Worm (Caenorhabditis elegans) whole organism, mixed stage, embryonic: ENCODE results near the gene srr-8.

Experiments used
- bed-3 ChIP-seq: fragments of 200-800 bp; sonication (Bioruptor generic); optimal IDR thresholded peaks from 3 replicates; lab custom pipeline; 2018; ENCODE audit warnings: mild to moderate bottlenecking, missing genetic modification characterization, moderate library complexity, missing compliant biosample characterization
- blmp-1 ChIP-seq: fragments of 150-350 bp; optimal IDR thresholded peaks from 2 replicates; lab custom pipeline; 2014; ENCODE audit warnings: missing biosample characterization, missing genetic modification characterization
- ceh-43 ChIP-seq: fragments of 200-800 bp; sonication (Bioruptor generic); optimal IDR thresholded peaks from 2 replicates; lab custom pipeline; 2018; ENCODE audit warnings: mild to moderate bottlenecking, missing genetic modification characterization, moderate library complexity, missing compliant biosample characterization
- ces-1 ChIP-seq: fragments of 150-350 bp; optimal IDR thresholded peaks from 2 replicates; lab custom pipeline; 2014; ENCODE audit warnings: missing biosample characterization, missing genetic modification reagents, missing genetic modification characterization
- cnd-1 ChIP-seq: fragments of 200-800 bp; sonication (Bioruptor generic); optimal IDR thresholded peaks from 2 replicates; lab custom pipeline; 2018; ENCODE audit warnings: mild to moderate bottlenecking, missing genetic modification characterization, missing compliant biosample characterization
- drap-1 ChIP-seq: fragments of 200-800 bp; sonication (Bioruptor generic); optimal IDR thresholded peaks from 3 replicates; lab custom pipeline; 2018; ENCODE audit warnings: mild to moderate bottlenecking, missing genetic modification characterization, missing compliant biosample characterization
- elt-1 ChIP-seq: sonication (generic microtip); optimal IDR thresholded peaks from 2 replicates; lab custom pipeline; 2017; ENCODE audit warnings: missing genetic modification characterization, mild to moderate bottlenecking, missing compliant biosample characterization, antibody characterized with exemption, moderate library complexity, borderline replicate concordance; ENCODE audit not compliant: insufficient read depth
- elt-3 ChIP-seq: fragments of 150-350 bp; optimal IDR thresholded peaks from 2 replicates; lab custom pipeline; 2014; ENCODE audit warnings: missing biosample characterization, missing genetic modification characterization
- flh-1 ChIP-seq: fragments of 200-800 bp; sonication (Bioruptor generic); optimal IDR thresholded peaks from 2 replicates; lab custom pipeline; 2018; ENCODE audit warnings: mild to moderate bottlenecking, missing genetic modification characterization, moderate library complexity, missing compliant biosample characterization
- ham-2 ChIP-seq: fragments of 200-800 bp; sonication (Bioruptor generic); optimal IDR thresholded peaks from 2 replicates; lab custom pipeline; 2018; ENCODE audit warnings: mild to moderate bottlenecking, missing genetic modification characterization, missing compliant biosample characterization
- hlh-1 ChIP-seq: fragments of 150-350 bp; optimal IDR thresholded peaks from 2 replicates; lab custom pipeline; 2014; ENCODE audit warnings: missing biosample characterization, missing genetic modification reagents, missing genetic modification characterization
- lin-13 ChIP-seq: fragments of 150-350 bp; optimal IDR thresholded peaks from 2 replicates; lab custom pipeline; 2014; ENCODE audit warnings: missing biosample characterization, missing genetic modification characterization
- lin-32 ChIP-seq: fragments of 200-800 bp; sonication (Bioruptor generic); optimal IDR thresholded peaks from 2 replicates; lab custom pipeline; 2018; ENCODE audit warnings: mild to moderate bottlenecking, missing genetic modification characterization, missing compliant biosample characterization
- lsy-2 ChIP-seq: fragments of 150-350 bp; optimal IDR thresholded peaks from 2 replicates; lab custom pipeline; 2014; ENCODE audit warnings: missing biosample characterization, missing genetic modification characterization
- mab-5 ChIP-seq: fragments of 150-350 bp; optimal IDR thresholded peaks from 2 replicates; lab custom pipeline; 2014; ENCODE audit warnings: missing biosample characterization, missing genetic modification characterization
- mep-1 ChIP-seq: fragments of 150-350 bp; optimal IDR thresholded peaks from 2 replicates; lab custom pipeline; 2017; ENCODE audit warnings: missing biosample characterization, missing genetic modification reagents, missing genetic modification characterization, inconsistent platforms
- mls-2 ChIP-seq: sonication (generic microtip); optimal IDR thresholded peaks from 2 replicates; lab custom pipeline; 2016; ENCODE audit warnings: mild to moderate bottlenecking, missing genetic modification characterization, moderate library complexity, missing compliant biosample characterization
- nhr-12 ChIP-seq: fragments of 150-350 bp; optimal IDR thresholded peaks from 2 replicates; lab custom pipeline; 2014; ENCODE audit warnings: missing biosample characterization, missing genetic modification characterization
- nhr-2 ChIP-seq: fragments of 150-350 bp; optimal IDR thresholded peaks from 2 replicates; lab custom pipeline; 2014; ENCODE audit warnings: missing biosample characterization, missing genetic modification characterization
- nhr-237 ChIP-seq: fragments of 150-350 bp; optimal IDR thresholded peaks from 2 replicates; lab custom pipeline; 2014; ENCODE audit warnings: missing biosample characterization, missing genetic modification characterization
- nhr-28 ChIP-seq: fragments of 150-350 bp; optimal IDR thresholded peaks from 2 replicates; lab custom pipeline; 2014; ENCODE audit warnings: missing biosample characterization, missing genetic modification characterization
- nhr-76 ChIP-seq: sonication (generic microtip); optimal IDR thresholded peaks from 2 replicates; lab custom pipeline; 2017; ENCODE audit warnings: missing biosample characterization, missing genetic modification characterization
- sem-2 ChIP-seq: fragments of 200-800 bp; sonication (Bioruptor generic); optimal IDR thresholded peaks from 2 replicates; lab custom pipeline; 2018; ENCODE audit warnings: mild to moderate bottlenecking, missing genetic modification characterization, missing compliant biosample characterization
- unc-120 ChIP-seq: sonication (generic microtip); optimal IDR thresholded peaks from 2 replicates; lab custom pipeline; 2017; ENCODE audit warnings: missing genetic modification characterization, missing compliant biosample characterization; ENCODE audit not compliant: poor library complexity, severe bottlenecking
- unc-39 ChIP-seq: fragments of 150-350 bp; optimal IDR thresholded peaks from 2 replicates; lab custom pipeline; 2014; ENCODE audit warnings: missing biosample characterization, missing genetic modification characterization
- unc-62 ChIP-seq: fragments of 150-350 bp; optimal IDR thresholded peaks from 2 replicates; lab custom pipeline; 2014; ENCODE audit warnings: missing biosample characterization, missing genetic modification reagents, missing genetic modification characterization
- zip-8 ChIP-seq: fragments of 150-350 bp; optimal IDR thresholded peaks from 2 replicates; lab custom pipeline; 2014; ENCODE audit warnings: missing biosample characterization, missing genetic modification characterization
- ztf-11 ChIP-seq: fragments of 150-350 bp; optimal IDR thresholded peaks from 2 replicates; lab custom pipeline; 2014; ENCODE audit warnings: missing biosample characterization, missing genetic modification characterization

srr-8 gene

ce11 chrV:5026438-5026837 is 25.0 kb downstream of the srr-8 start:
- no peak for TF ChIP-seq elt-3

- peak; percentile 43 for TF ChIP-seq elt-3
- TF ChIP-seq ces-1 (GFP tag; lab: Kevin White, UChicago), result no peak
Measured at ce11 chrV:5027640-5028039, 26.2 kb downstream of the srr-8 start, which contains the start of gene cpt-4. TSS of gene cpt-4 (minus strand) at chrV:5027723.

DNA sequence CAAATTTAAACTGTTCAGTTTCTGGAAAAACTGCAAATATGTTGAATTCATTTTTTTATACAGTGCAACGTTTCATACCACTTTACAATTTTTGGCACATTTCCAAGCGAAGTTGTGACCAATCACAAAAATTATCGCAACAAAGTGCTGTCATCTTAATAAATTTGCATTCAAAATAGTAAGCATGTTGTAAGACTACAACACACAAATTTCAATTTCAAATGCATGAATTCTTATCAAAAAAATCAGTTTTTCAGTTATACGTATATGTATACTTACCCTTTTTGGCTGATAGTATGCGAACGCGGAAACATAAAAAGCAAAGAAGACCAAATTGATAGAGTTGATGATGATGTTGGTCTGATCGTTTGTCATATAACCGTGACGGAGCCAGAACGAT is 28.7 kb downstream of the srr-8 start:
- no peak for TF ChIP-seq unc-120 (tag; lab: Kevin White, UChicago)
- no peak for TF ChIP-seq nhr-2 (tag; lab: Kevin White, UChicago)
- no peak for TF ChIP-seq nhr-12 (tag; lab: Kevin White, UChicago)
- TF ChIP-seq ham-2 (GFP tag; lab: Kevin White, UChicago), result no peak
- no peak for TF ChIP-seq hlh-1 (tag; lab: Kevin White, UChicago)
- no peak for TF ChIP-seq zip-8 (tag; lab: Kevin White, UChicago)
- TF ChIP-seq nhr-237, result no peak
- TF ChIP-seq unc-62 (GFP tag; lab: Kevin White, UChicago), result no peak
- TF ChIP-seq, all 35 proteins: peak for 0

ce11 chrV:5030715-5031114 is 29.2 kb downstream of the srr-8 start, which contains the start of gene swt-7:
TSS of gene swt-7 (minus strand) at chrV:5030815.
- TF ChIP-seq nhr-28 (tag; lab: Kevin White, UChicago), result no peak
- TF ChIP-seq sem-2 (GFP tag; lab: Kevin White, UChicago), result no peak
- TF ChIP-seq elt-3, result no peak
- no peak for TF ChIP-seq mls-2 (tag; lab: Kevin White, UChicago)
- no peak for TF ChIP-seq ztf-11
- TF ChIP-seq bed-3 (GFP tag; lab: Kevin White, UChicago), result no peak
- no peak for TF ChIP-seq drap-1 (GFP tag; lab: Kevin White, UChicago)
- no peak for TF ChIP-seq unc-39
- no peak for TF ChIP-seq hlh-1 (tag; lab: Kevin White, UChicago)
- no peak for TF ChIP-seq ham-2 (GFP tag; lab: Kevin White, UChicago)

- no peak for TF ChIP-seq nhr-2 (tag; lab: Kevin White, UChicago)
- TF ChIP-seq lin-13 (tag; lab: Kevin White, UChicago), result no peak
- no peak for TF ChIP-seq mab-5
- no peak for TF ChIP-seq mls-2 (tag; lab: Kevin White, UChicago)
- TF ChIP-seq unc-39, result no peak
- TF ChIP-seq lsy-2 (tag; lab: Kevin White, UChicago), result no peak
- no peak for TF ChIP-seq nhr-76 (tag; lab: Kevin White, UChicago)
- TF ChIP-seq ces-1 (GFP tag; lab: Kevin White, UChicago), result no peak
- TF ChIP-seq elt-1 (tag; lab: Kevin White, UChicago), result no peak
- TF ChIP-seq zip-8 (tag; lab: Kevin White, UChicago), result no peak
- TF ChIP-seq hlh-1 (tag; lab: Kevin White, UChicago), result no peak
Measured at ce11 chrV:5031764-5032163, 30.3 kb downstream of the srr-8 start.

DNA sequence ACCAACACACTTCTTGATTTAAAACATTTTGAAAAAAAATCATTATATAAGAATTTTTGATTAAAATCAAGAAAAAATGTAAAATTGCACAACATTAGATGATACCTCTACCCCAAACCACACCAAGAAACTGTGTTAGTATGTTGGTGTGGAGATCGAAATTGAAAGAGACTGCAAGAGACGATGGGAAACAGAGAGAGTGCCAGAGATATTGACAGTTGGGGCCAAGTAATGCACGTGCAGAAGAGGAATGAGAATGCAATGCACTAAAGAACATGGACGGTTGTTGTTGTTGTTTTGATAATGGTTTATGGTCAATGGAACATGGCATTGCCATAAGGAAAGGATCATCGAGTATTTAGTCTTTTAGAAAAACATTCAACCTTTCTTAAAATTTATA is 30.7 kb downstream of the srr-8 start:
- peak; percentile 29 for TF ChIP-seq hlh-1 (tag; lab: Kevin White, UChicago)
- no peak for TF ChIP-seq mab-5

ce11 chrV:5033099-5033498 is 31.6 kb downstream of the srr-8 start, which contains the start of gene K11D12.13:
TSS of gene K11D12.13 (plus strand) at chrV:5033399.
- TF ChIP-seq cnd-1 (tag; lab: Kevin White, UChicago), result no peak
- no peak for TF ChIP-seq bed-3 (GFP tag; lab: Kevin White, UChicago)
- no peak for TF ChIP-seq lsy-2 (tag; lab: Kevin White, UChicago)
- no peak for TF ChIP-seq lin-32 (GFP tag; lab: Kevin White, UChicago)
- TF ChIP-seq ceh-43 (GFP tag; lab: Kevin White, UChicago), result no peak
- TF ChIP-seq lin-13 (tag; lab: Kevin White, UChicago), result no peak
- TF ChIP-seq nhr-2 (tag; lab: Kevin White, UChicago), result no peak
- TF ChIP-seq blmp-1, result no peak
- no peak for TF ChIP-seq mep-1 (tag; lab: Kevin White, UChicago)
- no peak for TF ChIP-seq hlh-1 (tag; lab: Kevin White, UChicago)
- TF ChIP-seq elt-3, result no peak
- TF ChIP-seq unc-39, result no peak
- no peak for TF ChIP-seq ces-1 (GFP tag; lab: Kevin White, UChicago)
- TF ChIP-seq flh-1 (GFP tag; lab: Kevin White, UChicago), result no peak
